Fruit fly (Drosophila melanogaster) whole organism, larva: Measurements from ENCODE around the gene cno.

Source experiments
- noc ChIP-seq: fragments of 200-800 bp; sonication (Bioruptor generic); optimal IDR thresholded peaks from 3 replicates; lab custom pipeline; 2019; ENCODE audit warnings: missing biosample characterization, mild to moderate bottlenecking, missing genetic modification characterization, moderate library complexity

The cno gene

dm6 chr3R:5211901-5212758 is 5.1 kb downstream of the cno start:
- TF ChIP-seq noc (tag; lab: Kevin White, UChicago) = no peak

dm6 chr3R:5211401-5211800 is 5.9 kb downstream of the cno start:
- TF ChIP-seq noc (tag; lab: Kevin White, UChicago) = no peak

dm6 chr3R:5209481-5209880 is 7.8 kb downstream of the cno start:
- no peak for TF ChIP-seq noc (tag; lab: Kevin White, UChicago)

dm6 chr3R:5208115-5208365 is 9.2 kb downstream of the cno start:
- TF ChIP-seq noc (tag; lab: Kevin White, UChicago) = no peak

- TF ChIP-seq noc (tag; lab: Kevin White, UChicago) = no peak
Observed at dm6 chr3R:5207277-5208114, 9.8 kb downstream of the cno start.

- TF ChIP-seq noc (tag; lab: Kevin White, UChicago) = no peak
Observed at dm6 chr3R:5205319-5206033, 11.8 kb downstream of the cno start.

dm6 chr3R:5203796-5204195 is 13.5 kb downstream of the cno start:
- no peak for TF ChIP-seq noc (tag; lab: Kevin White, UChicago)

dm6 chr3R:5199581-5199980 is 17.7 kb downstream of the cno start:
- TF ChIP-seq noc (tag; lab: Kevin White, UChicago) = no peak

dm6 chr3R:5198302-5198701 is 19.0 kb downstream of the cno start:
- TF ChIP-seq noc (tag; lab: Kevin White, UChicago) = no peak

- TF ChIP-seq noc (tag; lab: Kevin White, UChicago) = no peak
Observed at dm6 chr3R:5193271-5193670, 24.0 kb downstream of the cno start.

- TF ChIP-seq noc (tag; lab: Kevin White, UChicago) = no peak
Observed at dm6 chr3R:5187806-5188205, 29.4 kb downstream of the cno start.

- TF ChIP-seq noc (tag; lab: Kevin White, UChicago) = no peak
Observed at dm6 chr3R:5175944-5176343, 41.3 kb downstream of the cno start.

dm6 chr3R:5171972-5172371 is 45.3 kb downstream of the cno start:
- TF ChIP-seq noc (tag; lab: Kevin White, UChicago) = no peak

- TF ChIP-seq noc (tag; lab: Kevin White, UChicago) = no peak
Observed at dm6 chr3R:5162213-5162612, 55.0 kb downstream of the cno start.

dm6 chr3R:5159312-5159711 is 57.9 kb downstream of the cno start, which contains the start of gene CG12590:
Gene CG12590, plus strand, starts transcription at chr3R:5159612.
- no peak for TF ChIP-seq noc (tag; lab: Kevin White, UChicago)

- no peak for TF ChIP-seq noc (tag; lab: Kevin White, UChicago)
Observed at dm6 chr3R:5150523-5150922, 66.7 kb downstream of the cno start, which contains the start of gene dpr16. Gene dpr16, plus strand, starts transcription at chr3R:5150908.
